Worm (Caenorhabditis elegans) whole organism, L1 larva: ENCODE results near the gene magu-4.

Experiments used
- aly-2 ChIP-seq: fragments of 150-350 bp; optimal IDR thresholded peaks from 2 replicates; lab custom pipeline; 2014; ENCODE audit warnings: missing biosample characterization, missing genetic modification characterization
- nhr-12 ChIP-seq: sonication (generic microtip); optimal IDR thresholded peaks from 2 replicates; lab custom pipeline; 2017; ENCODE audit warnings: missing biosample characterization, missing genetic modification characterization
- skn-1 ChIP-seq: fragments of 150-350 bp; optimal IDR thresholded peaks from 2 replicates; lab custom pipeline; 2014; ENCODE audit warnings: missing biosample characterization, missing genetic modification characterization

DNA sequence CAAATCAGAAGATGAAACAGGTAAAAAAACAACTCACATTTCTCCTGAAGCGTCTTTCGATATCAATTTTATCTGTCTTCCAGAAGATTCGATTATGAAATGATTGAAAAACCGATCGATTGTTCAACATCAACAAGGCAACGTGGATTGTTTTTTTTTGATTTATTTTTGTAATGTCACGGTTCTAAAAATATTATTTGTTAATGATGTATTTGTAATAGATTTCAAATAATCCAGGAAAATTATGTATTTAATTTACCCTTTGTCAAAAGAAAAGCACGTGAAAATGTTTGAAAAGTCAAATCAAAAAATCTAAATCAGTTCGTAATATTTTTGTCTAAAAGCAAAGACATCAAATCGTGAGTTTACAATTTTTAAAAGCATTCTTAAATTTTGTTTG, 40.5 kb upstream of the magu-4 start, which contains the start of the genes kin-5 and C47E12.11:
- TF ChIP-seq skn-1 (no peak), nhr-12 (no peak), aly-2 (no peak)
